Fruit fly (Drosophila melanogaster) whole organism, embryonic: Measurements from ENCODE around the gene gry.

ENCODE experiments used
- Atf3 ChIP-seq: fragments of 200-800 bp; sonication (Bioruptor generic); optimal IDR thresholded peaks from 3 replicates; lab custom pipeline; 2016; ENCODE audit warnings: missing biosample characterization, missing genetic modification characterization
- CG10209 ChIP-seq: fragments of 200-800 bp; sonication (Bioruptor generic); optimal IDR thresholded peaks from 3 replicates; lab custom pipeline; 2017; ENCODE audit warnings: missing biosample characterization, mild to moderate bottlenecking, missing genetic modification characterization, missing genetic modification reagents
- CG30431 ChIP-seq: fragments of 200-800 bp; sonication (Bioruptor generic); optimal IDR thresholded peaks from 2 replicates; lab custom pipeline; 2017; ENCODE audit warnings: missing biosample characterization, missing genetic modification characterization
- Camta ChIP-seq: fragments of 200-800 bp; sonication (Bioruptor generic); optimal IDR thresholded peaks from 2 replicates; lab custom pipeline; 2016; ENCODE audit warnings: missing biosample characterization, missing genetic modification characterization
- grn ChIP-seq: fragments of 200-800 bp; sonication (Bioruptor generic); optimal IDR thresholded peaks from 3 replicates; lab custom pipeline; 2017; ENCODE audit warnings: missing biosample characterization, missing genetic modification characterization
- jigr1 ChIP-seq: fragments of 200-800 bp; sonication (Bioruptor generic); IDR thresholded peaks from 3 replicates; pipeline ENCODE4 v1.3.6; 2022; ENCODE audit warnings: missing biosample characterization, missing genetic modification characterization

DNA sequence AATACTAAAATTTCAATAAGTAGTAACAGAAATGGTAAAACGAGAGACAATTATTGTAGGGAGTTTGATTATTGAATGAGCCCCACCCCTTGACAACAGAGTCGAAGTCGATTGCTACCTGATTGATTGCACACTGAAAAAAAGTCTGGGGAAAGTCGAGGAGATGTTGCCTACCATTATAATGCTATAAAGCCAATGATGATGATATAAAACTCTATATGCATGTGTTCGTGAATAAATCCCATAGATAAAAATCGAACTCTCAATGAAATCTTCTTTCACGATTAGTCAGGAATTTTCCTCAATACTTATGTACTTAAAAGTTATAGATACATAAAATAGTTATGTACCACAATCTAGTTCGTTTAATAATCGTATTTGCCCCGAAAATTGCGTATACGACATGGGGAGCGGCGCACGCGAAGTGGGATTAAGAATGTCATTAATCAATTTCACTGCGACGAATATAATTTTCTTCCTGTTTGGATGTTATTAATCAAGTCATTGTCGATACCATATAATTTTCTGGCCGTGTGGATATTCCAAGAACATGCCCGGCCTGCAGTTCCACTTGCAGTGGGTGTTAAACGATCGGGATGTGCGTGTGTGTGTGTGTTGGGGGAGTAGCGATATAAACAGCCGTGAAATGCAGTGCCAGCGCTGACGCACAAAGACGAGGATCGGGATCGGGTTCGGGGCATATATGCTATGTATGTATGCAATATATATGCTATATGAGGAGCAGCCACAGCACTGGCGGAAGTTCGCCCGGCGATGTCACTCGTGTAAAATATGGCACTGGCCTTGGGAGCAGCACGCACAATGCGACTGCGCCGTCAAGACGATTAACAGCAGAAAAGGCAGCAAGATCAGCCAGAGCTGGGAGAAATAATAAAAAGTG is 45.6 kb downstream of the gry start, which contains the start of gene CG12078:
- TF ChIP-seq CG10209 (GFP tag; lab: Kevin White, UChicago) = no peak
- TF ChIP-seq CG30431 = no peak
- no peak for TF ChIP-seq jigr1 (GFP tag; lab: Robert Waterston, UW)
- TF ChIP-seq grn (GFP tag; lab: Kevin White, UChicago) = no peak
- no peak for TF ChIP-seq Atf3 (GFP tag; lab: Kevin White, UChicago)
- no peak for TF ChIP-seq Camta (GFP tag; lab: Kevin White, UChicago)
